Worm (Caenorhabditis elegans) whole organism, mixed stage, embryonic: ENCODE results near the gene F44G4.5.

ENCODE experiments used
- M03D4.4 ChIP-seq: sonication (generic microtip); optimal IDR thresholded peaks from 2 replicates; lab custom pipeline; 2017; ENCODE audit warnings: mild to moderate bottlenecking, missing genetic modification characterization, missing compliant biosample characterization
- bed-3 ChIP-seq: fragments of 200-800 bp; sonication (Bioruptor generic); optimal IDR thresholded peaks from 3 replicates; lab custom pipeline; 2018; ENCODE audit warnings: mild to moderate bottlenecking, missing genetic modification characterization, moderate library complexity, missing compliant biosample characterization
- blmp-1 ChIP-seq: fragments of 150-350 bp; optimal IDR thresholded peaks from 2 replicates; lab custom pipeline; 2014; ENCODE audit warnings: missing biosample characterization, missing genetic modification characterization
- ceh-39 ChIP-seq: fragments of 150-350 bp; optimal IDR thresholded peaks from 2 replicates; lab custom pipeline; 2014; ENCODE audit warnings: missing biosample characterization, missing genetic modification characterization
- ceh-43 ChIP-seq: fragments of 200-800 bp; sonication (Bioruptor generic); optimal IDR thresholded peaks from 2 replicates; lab custom pipeline; 2018; ENCODE audit warnings: mild to moderate bottlenecking, missing genetic modification characterization, moderate library complexity, missing compliant biosample characterization
- ceh-83 ChIP-seq: fragments of 200-800 bp; sonication (Bioruptor generic); optimal IDR thresholded peaks from 2 replicates; lab custom pipeline; 2018; ENCODE audit warnings: mild to moderate bottlenecking, missing genetic modification characterization, missing compliant biosample characterization
- ces-1 ChIP-seq: fragments of 150-350 bp; optimal IDR thresholded peaks from 2 replicates; lab custom pipeline; 2014; ENCODE audit warnings: missing biosample characterization, missing genetic modification reagents, missing genetic modification characterization
- cnd-1 ChIP-seq: fragments of 200-800 bp; sonication (Bioruptor generic); optimal IDR thresholded peaks from 2 replicates; lab custom pipeline; 2018; ENCODE audit warnings: mild to moderate bottlenecking, missing genetic modification characterization, missing compliant biosample characterization
- drap-1 ChIP-seq: fragments of 200-800 bp; sonication (Bioruptor generic); optimal IDR thresholded peaks from 3 replicates; lab custom pipeline; 2018; ENCODE audit warnings: mild to moderate bottlenecking, missing genetic modification characterization, missing compliant biosample characterization
- elt-1 ChIP-seq: sonication (generic microtip); optimal IDR thresholded peaks from 2 replicates; lab custom pipeline; 2017; ENCODE audit warnings: missing genetic modification characterization, mild to moderate bottlenecking, missing compliant biosample characterization, antibody characterized with exemption, moderate library complexity, borderline replicate concordance; ENCODE audit not compliant: insufficient read depth
- flh-1 ChIP-seq: fragments of 200-800 bp; sonication (Bioruptor generic); optimal IDR thresholded peaks from 2 replicates; lab custom pipeline; 2018; ENCODE audit warnings: mild to moderate bottlenecking, missing genetic modification characterization, moderate library complexity, missing compliant biosample characterization
- hlh-1 ChIP-seq: fragments of 150-350 bp; optimal IDR thresholded peaks from 2 replicates; lab custom pipeline; 2014; ENCODE audit warnings: missing biosample characterization, missing genetic modification reagents, missing genetic modification characterization
- lin-13 ChIP-seq: fragments of 150-350 bp; optimal IDR thresholded peaks from 2 replicates; lab custom pipeline; 2014; ENCODE audit warnings: missing biosample characterization, missing genetic modification characterization
- lin-32 ChIP-seq: fragments of 200-800 bp; sonication (Bioruptor generic); optimal IDR thresholded peaks from 2 replicates; lab custom pipeline; 2018; ENCODE audit warnings: mild to moderate bottlenecking, missing genetic modification characterization, missing compliant biosample characterization
- lsy-2 ChIP-seq: fragments of 150-350 bp; optimal IDR thresholded peaks from 2 replicates; lab custom pipeline; 2014; ENCODE audit warnings: missing biosample characterization, missing genetic modification characterization
- mab-5 ChIP-seq: fragments of 150-350 bp; optimal IDR thresholded peaks from 2 replicates; lab custom pipeline; 2014; ENCODE audit warnings: missing biosample characterization, missing genetic modification characterization
- mep-1 ChIP-seq: fragments of 150-350 bp; optimal IDR thresholded peaks from 2 replicates; lab custom pipeline; 2017; ENCODE audit warnings: missing biosample characterization, missing genetic modification reagents, missing genetic modification characterization, inconsistent platforms
- mls-2 ChIP-seq: sonication (generic microtip); optimal IDR thresholded peaks from 2 replicates; lab custom pipeline; 2016; ENCODE audit warnings: mild to moderate bottlenecking, missing genetic modification characterization, moderate library complexity, missing compliant biosample characterization
- nhr-12 ChIP-seq: fragments of 150-350 bp; optimal IDR thresholded peaks from 2 replicates; lab custom pipeline; 2014; ENCODE audit warnings: missing biosample characterization, missing genetic modification characterization
- nhr-2 ChIP-seq: fragments of 150-350 bp; optimal IDR thresholded peaks from 2 replicates; lab custom pipeline; 2014; ENCODE audit warnings: missing biosample characterization, missing genetic modification characterization
- nhr-237 ChIP-seq: fragments of 150-350 bp; optimal IDR thresholded peaks from 2 replicates; lab custom pipeline; 2014; ENCODE audit warnings: missing biosample characterization, missing genetic modification characterization
- nhr-76 ChIP-seq: sonication (generic microtip); optimal IDR thresholded peaks from 2 replicates; lab custom pipeline; 2017; ENCODE audit warnings: missing biosample characterization, missing genetic modification characterization
- pha-4 ChIP-seq: fragments of 150-350 bp; optimal IDR thresholded peaks from 2 replicates; lab custom pipeline; 2018; ENCODE audit warnings: missing biosample characterization, missing genetic modification reagents, missing genetic modification characterization
- sem-2 ChIP-seq: fragments of 200-800 bp; sonication (Bioruptor generic); optimal IDR thresholded peaks from 2 replicates; lab custom pipeline; 2018; ENCODE audit warnings: mild to moderate bottlenecking, missing genetic modification characterization, missing compliant biosample characterization
- sptf-1 ChIP-seq: sonication (generic microtip); optimal IDR thresholded peaks from 2 replicates; lab custom pipeline; 2017; ENCODE audit warnings: mild to moderate bottlenecking, missing genetic modification characterization, moderate library complexity, missing compliant biosample characterization
- tbx-8 ChIP-seq: fragments of 200-800 bp; sonication (Bioruptor generic); optimal IDR thresholded peaks from 2 replicates; lab custom pipeline; 2018; ENCODE audit warnings: mild to moderate bottlenecking, missing genetic modification characterization, moderate library complexity, missing compliant biosample characterization
- unc-120 ChIP-seq: sonication (generic microtip); optimal IDR thresholded peaks from 2 replicates; lab custom pipeline; 2017; ENCODE audit warnings: missing genetic modification characterization, missing compliant biosample characterization; ENCODE audit not compliant: poor library complexity, severe bottlenecking
- unc-39 ChIP-seq: fragments of 150-350 bp; optimal IDR thresholded peaks from 2 replicates; lab custom pipeline; 2014; ENCODE audit warnings: missing biosample characterization, missing genetic modification characterization
- unc-62 ChIP-seq: fragments of 150-350 bp; optimal IDR thresholded peaks from 2 replicates; lab custom pipeline; 2014; ENCODE audit warnings: missing biosample characterization, missing genetic modification reagents, missing genetic modification characterization
- zip-8 ChIP-seq: fragments of 150-350 bp; optimal IDR thresholded peaks from 2 replicates; lab custom pipeline; 2014; ENCODE audit warnings: missing biosample characterization, missing genetic modification characterization
- ztf-11 ChIP-seq: fragments of 150-350 bp; optimal IDR thresholded peaks from 2 replicates; lab custom pipeline; 2014; ENCODE audit warnings: missing biosample characterization, missing genetic modification characterization

The F44G4.5 gene

ce11 chrII:9010708-9011107, 10.5 kb upstream of the F44G4.5 start:
- TF ChIP-seq ceh-83 (GFP tag; lab: Kevin White, UChicago) (no peak), sem-2 (GFP tag; lab: Kevin White, UChicago) (no peak), unc-120 (tag; lab: Kevin White, UChicago) (no peak), nhr-237 (tag; lab: Kevin White, UChicago) (no peak), nhr-2 (tag; lab: Kevin White, UChicago) (no peak), ceh-43 (GFP tag; lab: Kevin White, UChicago) (no peak), drap-1 (GFP tag; lab: Kevin White, UChicago) (no peak), unc-62 (no peak), elt-1 (tag; lab: Kevin White, UChicago) (no peak), lin-32 (no peak), mls-2 (peak; percentile 7), zip-8 (tag; lab: Kevin White, UChicago) (no peak), tbx-8 (no peak), ces-1 (GFP tag; lab: Kevin White, UChicago) (peak; percentile 70), ceh-39 (tag; lab: Kevin White, UChicago) (no peak)

- no peak for TF ChIP-seq blmp-1 (tag; lab: Kevin White, UChicago)
- TF ChIP-seq bed-3 (GFP tag; lab: Kevin White, UChicago): no peak
- no peak for TF ChIP-seq lin-13 (tag; lab: Kevin White, UChicago)
- no peak for TF ChIP-seq mls-2
- no peak for TF ChIP-seq elt-1 (tag; lab: Kevin White, UChicago)
- no peak for TF ChIP-seq nhr-12 (tag; lab: Kevin White, UChicago)
- TF ChIP-seq lsy-2 (tag; lab: Kevin White, UChicago): no peak
- TF ChIP-seq nhr-2 (tag; lab: Kevin White, UChicago): no peak
- TF ChIP-seq unc-120 (tag; lab: Kevin White, UChicago): no peak
- TF ChIP-seq drap-1 (GFP tag; lab: Kevin White, UChicago): no peak
- no peak for TF ChIP-seq hlh-1 (tag; lab: Kevin White, UChicago)
- no peak for TF ChIP-seq nhr-76 (tag; lab: Kevin White, UChicago)
- TF ChIP-seq ceh-39 (tag; lab: Kevin White, UChicago): no peak
- no peak for TF ChIP-seq cnd-1 (tag; lab: Kevin White, UChicago)
- TF ChIP-seq ztf-11 (tag; lab: Kevin White, UChicago): no peak
- no peak for TF ChIP-seq ceh-43 (GFP tag; lab: Kevin White, UChicago)
- no peak for TF ChIP-seq ces-1 (GFP tag; lab: Kevin White, UChicago)
- no peak for TF ChIP-seq flh-1
- TF ChIP-seq unc-39 (tag; lab: Kevin White, UChicago): no peak
- TF ChIP-seq sptf-1 (tag; lab: Kevin White, UChicago): no peak
These were observed 9.9 kb upstream of the F44G4.5 start for ce11 chrII:9009976-9010702.

- no peak for TF ChIP-seq tbx-8
- TF ChIP-seq unc-39 (tag; lab: Kevin White, UChicago): no peak
These were observed 7.5 kb upstream of the F44G4.5 start for ce11 chrII:9007741-9008140.

- TF ChIP-seq unc-62 (no peak), drap-1 (GFP tag; lab: Kevin White, UChicago) (no peak), elt-1 (tag; lab: Kevin White, UChicago) (no peak), nhr-12 (tag; lab: Kevin White, UChicago) (no peak), tbx-8 (no peak), ceh-83 (GFP tag; lab: Kevin White, UChicago) (no peak), mls-2 (no peak), lsy-2 (tag; lab: Kevin White, UChicago) (no peak), M03D4.4 (tag; lab: Kevin White, UChicago) (no peak), sptf-1 (tag; lab: Kevin White, UChicago) (no peak), ztf-11 (tag; lab: Kevin White, UChicago) (no peak), mep-1 (no peak), blmp-1 (tag; lab: Kevin White, UChicago) (no peak), ces-1 (GFP tag; lab: Kevin White, UChicago) (no peak), mab-5 (no peak), flh-1 (no peak), ceh-43 (GFP tag; lab: Kevin White, UChicago) (no peak), zip-8 (tag; lab: Kevin White, UChicago) (no peak), pha-4 (tag; lab: Kevin White, UChicago) (no peak)
These were observed 4.8 kb upstream of the F44G4.5 start, which contains the start of gene F44G4.7 for ce11 chrII:9005067-9005466. Gene F44G4.7 (minus strand): TSS chrII:9005167.
